Fruit fly (Drosophila melanogaster): Measurements from ENCODE around the gene Eaf6.

dm6 chr3L:5575524-5575923 is 32.6 kb downstream of the Eaf6 start:
- no peak for TF ChIP-seq nerfin-2 (GFP tag; IDR thresholded peaks at IDR 0.05; ENCODE audit: partially characterized antibody)
- no peak for TF ChIP-seq Dll (GFP tag; IDR thresholded peaks at IDR 0.05; ENCODE audit: partially characterized antibody)
- TF ChIP-seq HmgD (GFP tag; optimal IDR thresholded peaks at IDR 0.05): no peak
- TF ChIP-seq H2.0 (GFP tag; IDR thresholded peaks at IDR 0.05): no peak
- TF ChIP-seq CG13424 (tag; optimal IDR thresholded peaks at IDR 0.05): no peak
- no peak for TF ChIP-seq CG14441 (GFP tag; IDR thresholded peaks at IDR 0.05)
- no peak for TF ChIP-seq lbe (GFP tag; optimal IDR thresholded peaks at IDR 0.05)
- no peak for TF ChIP-seq repo (GFP tag; optimal IDR thresholded peaks at IDR 0.05)
- no peak for TF ChIP-seq hbn (GFP tag; IDR thresholded peaks at IDR 0.05; ENCODE audit: partially characterized antibody)
- no peak for TF ChIP-seq CG4730 (GFP tag; IDR thresholded peaks at IDR 0.05)
- TF ChIP-seq CG16813 (GFP tag; IDR thresholded peaks at IDR 0.05; ENCODE audit: partially characterized antibody): no peak
- no peak for TF ChIP-seq CG8944 (GFP tag; optimal IDR thresholded peaks at IDR 0.05)
- no peak for TF ChIP-seq CG11504 (tag; optimal IDR thresholded peaks at IDR 0.05)
